Fruit fly (Drosophila melanogaster): ENCODE results near the gene Ten-a.

The Ten-a gene

dm6 chrX:12241032-12241431 is 197.5 kb downstream of the Ten-a start (continued):
- TF ChIP-seq CG4730 (GFP tag; IDR thresholded peaks at IDR 0.05) (no peak), CG14441 (GFP tag; IDR thresholded peaks at IDR 0.05) (peak; percentile 51; the same call in 1 of the 2 replicates), Meics (GFP tag; optimal IDR thresholded peaks at IDR 0.05) (peak; percentile 44), CG8765 (GFP tag; IDR thresholded peaks at IDR 0.05) (no peak), phol (tag; optimal IDR thresholded peaks at IDR 0.05) (peak; percentile 58), Jarid2 (GFP tag; optimal IDR thresholded peaks at IDR 0.05) (no peak), en (GFP tag; optimal IDR thresholded peaks at IDR 0.05) (no peak), CG12391 (tag; optimal IDR thresholded peaks at IDR 0.05) (peak; percentile 43), slp2 (GFP tag; optimal IDR thresholded peaks at IDR 0.05) (no peak), CG32532 (GFP tag; IDR thresholded peaks at IDR 0.05) (peak; percentile 44; the same call in 1 of the 2 replicates), caup (GFP tag; optimal IDR thresholded peaks at IDR 0.05; ENCODE audit: severe bottlenecking) (peak; percentile 43), CG4360 (GFP tag; IDR thresholded peaks at IDR 0.05) (no peak), repo (GFP tag; optimal IDR thresholded peaks at IDR 0.05) (no peak), Hsf (GFP tag; optimal IDR thresholded peaks at IDR 0.05) (peak; percentile 4), CG10209 (GFP tag; optimal IDR thresholded peaks at IDR 0.05) (peak; percentile 12), slbo (GFP tag; IDR thresholded peaks at IDR 0.05) (peak; percentile 59; the same call in 1 of the 2 replicates), fu2 (GFP tag; optimal IDR thresholded peaks at IDR 0.05) (no peak), tll (GFP tag; optimal IDR thresholded peaks at IDR 0.05) (no peak), CTCF (GFP tag; optimal IDR thresholded peaks at IDR 0.05) (no peak), CG10959 (GFP tag; IDR thresholded peaks at IDR 0.05) (no peak), fd102C (GFP tag; optimal IDR thresholded peaks at IDR 0.05) (no peak), sr (GFP tag; IDR thresholded peaks at IDR 0.05) (no peak), gsb-n (tag; optimal IDR thresholded peaks at IDR 0.05) (no peak), ranshi (GFP tag; IDR thresholded peaks at IDR 0.05) (no peak), Sox102F (GFP tag; optimal IDR thresholded peaks at IDR 0.05) (peak; percentile 63), CG17186 (GFP tag; optimal IDR thresholded peaks at IDR 0.05) (no peak), run (tag; optimal IDR thresholded peaks at IDR 0.05) (no peak), Tbp (GFP tag; optimal IDR thresholded peaks at IDR 0.05) (no peak), sqz (GFP tag; optimal IDR thresholded peaks at IDR 0.05) (no peak), CG2129 (GFP tag; IDR thresholded peaks at IDR 0.05; ENCODE audit: partially characterized antibody) (no peak), CG8388 (GFP tag; optimal IDR thresholded peaks at IDR 0.05) (peak; percentile 14), Aef1 (GFP tag; IDR thresholded peaks at IDR 0.05) (no peak), CG7556 (GFP tag; optimal IDR thresholded peaks at IDR 0.05) (peak; percentile 41), yki (optimal IDR thresholded peaks at IDR 0.05) (no peak), CG18599 (GFP tag; optimal IDR thresholded peaks at IDR 0.05) (peak; percentile 68), Hr51 (GFP tag; optimal IDR thresholded peaks at IDR 0.05) (peak in 1 of 2 experiments; percentile 53), az2 (GFP tag; optimal IDR thresholded peaks at IDR 0.05) (no peak), CG4404 (GFP tag; IDR thresholded peaks at IDR 0.05) (no peak), insv (GFP tag; optimal IDR thresholded peaks at IDR 0.05) (no peak), NK7.1 (GFP tag; optimal IDR thresholded peaks at IDR 0.05) (no peak), ato (GFP tag; IDR thresholded peaks at IDR 0.05; ENCODE audit: partially characterized antibody) (no peak), CG15269 (tag; optimal IDR thresholded peaks at IDR 0.05) (peak; percentile 22), abd-A (tag; optimal IDR thresholded peaks at IDR 0.05) (no peak), bsh (GFP tag; optimal IDR thresholded peaks at IDR 0.05) (peak in 1 of 2 experiments; percentile 65), CG2678 (tag; optimal IDR thresholded peaks at IDR 0.05) (peak; percentile 58), CG7839 (tag; optimal IDR thresholded peaks at IDR 0.05) (peak; percentile 57), CG12071 (GFP tag; optimal IDR thresholded peaks at IDR 0.05) (peak; percentile 53), gsb (GFP tag; IDR thresholded peaks at IDR 0.05) (no peak), jigr1 (GFP tag; IDR thresholded peaks at IDR 0.05) (no peak), HmgZ (tag; optimal IDR thresholded peaks at IDR 0.05) (no peak), H2.0 (GFP tag; IDR thresholded peaks at IDR 0.05) (0 out of 2 replicates have a peak, but pooled peaks have one; percentile 23)
